Fruit fly (Drosophila melanogaster) whole organism, wandering third instar larva: Measurements from ENCODE around the gene PNUTS.
A peak's percentile ranks its signal among the peaks of the same experiment; 100 is the strongest.

Experiments used
- Abd-B ChIP-seq: fragments of >200 bp; optimal IDR thresholded peaks from 2 replicates; lab custom pipeline; 2017; ENCODE audit warnings: missing biosample characterization, missing genetic modification characterization
- CG32264 ChIP-seq: fragments of 200-800 bp; sonication (Bioruptor generic); optimal IDR thresholded peaks from 2 replicates; lab custom pipeline; 2016; ENCODE audit warnings: missing biosample characterization, missing genetic modification characterization
- CG9705 ChIP-seq: fragments of 200-800 bp; sonication (Bioruptor generic); optimal IDR thresholded peaks from 2 replicates; lab custom pipeline; 2018; ENCODE audit warnings: missing biosample characterization, mild to moderate bottlenecking, missing genetic modification characterization
- CrebA ChIP-seq: fragments of 200-800 bp; sonication (Bioruptor generic); optimal IDR thresholded peaks from 2 replicates; lab custom pipeline; 2016; ENCODE audit warnings: missing biosample characterization, mild to moderate bottlenecking, missing genetic modification characterization, borderline replicate concordance
- Dfd ChIP-seq: fragments of >200 bp; optimal IDR thresholded peaks from 2 replicates; lab custom pipeline; 2017; ENCODE audit warnings: missing biosample characterization, missing genetic modification characterization
- Dif ChIP-seq: fragments of 200-275, 200-300 bp; sonication (Bioruptor generic); optimal IDR thresholded peaks from 2 replicates; lab custom pipeline; 2018; ENCODE audit warnings: missing biosample characterization, missing genetic modification characterization; ENCODE audit not compliant: partially characterized antibody
- GATAd ChIP-seq: sonication (Bioruptor generic); optimal IDR thresholded peaks from 2 replicates; lab custom pipeline; 2016; ENCODE audit warnings: missing biosample characterization, missing genetic modification characterization
- HLH106 ChIP-seq: fragments of 200-800 bp; optimal IDR thresholded peaks from 3 replicates; lab custom pipeline; 2019; ENCODE audit warnings: missing biosample characterization, mild to moderate bottlenecking, missing genetic modification characterization, moderate library complexity
- Hnf4 ChIP-seq: fragments of 200-800 bp; sonication (Bioruptor generic); optimal IDR thresholded peaks from 2 replicates; lab custom pipeline; 2016; ENCODE audit warnings: missing biosample characterization, mild to moderate bottlenecking, missing genetic modification characterization
- Hr78 ChIP-seq: fragments of >200 bp; optimal IDR thresholded peaks from 2 replicates; lab custom pipeline; 2017; ENCODE audit warnings: missing biosample characterization, missing genetic modification characterization
- Hr83 ChIP-seq: fragments of 200-300 bp; sonication (Bioruptor generic); optimal IDR thresholded peaks from 2 replicates; lab custom pipeline; 2016; ENCODE audit warnings: missing biosample characterization, mild to moderate bottlenecking, missing genetic modification characterization, moderate library complexity; ENCODE audit not compliant: poor library complexity, severe bottlenecking
- Jra ChIP-seq: sonication (Bioruptor generic); optimal IDR thresholded peaks from 2 replicates; lab custom pipeline; 2016; ENCODE audit warnings: missing biosample characterization, missing genetic modification characterization
- Mio ChIP-seq: sonication (Bioruptor generic); optimal IDR thresholded peaks from 2 replicates; lab custom pipeline; 2016; ENCODE audit warnings: missing biosample characterization, missing genetic modification characterization
- Myc ChIP-seq: fragments of >200 bp; optimal IDR thresholded peaks from 2 replicates; lab custom pipeline; 2017
- N ChIP-seq: fragments of >200 bp; optimal IDR thresholded peaks from 2 replicates; lab custom pipeline; 2018; ENCODE audit warnings: missing biosample characterization, missing external identifiers, missing genetic modification characterization
- OdsH ChIP-seq: fragments of 200-800 bp; sonication (Bioruptor generic); optimal IDR thresholded peaks from 2 replicates; lab custom pipeline; 2016; ENCODE audit warnings: missing biosample characterization, mild to moderate bottlenecking, missing genetic modification characterization
- Rel ChIP-seq, 2 experiments: fragments of 200-800 bp; sonication (Bioruptor generic) in 1 of 2; optimal IDR thresholded peaks; 2 replicates in 1 of 2; 3 replicates in 1 of 2; lab custom pipeline; 2016 to 2019; ENCODE audit warnings: mild to moderate bottlenecking in 2 of 2, missing biosample characterization in 2 of 2, missing genetic modification characterization in 2 of 2, moderate library complexity in 1 of 2
- Sp1 ChIP-seq: fragments of 200-800 bp; sonication (Bioruptor generic); optimal IDR thresholded peaks from 3 replicates; lab custom pipeline; 2019; ENCODE audit warnings: missing biosample characterization, mild to moderate bottlenecking, missing genetic modification characterization, moderate library complexity
- Vsx2 ChIP-seq: fragments of 200-300, 225-300 bp; sonication (Bioruptor generic); optimal IDR thresholded peaks from 2 replicates; lab custom pipeline; 2018; ENCODE audit warnings: missing biosample characterization, missing genetic modification characterization; ENCODE audit not compliant: partially characterized antibody
- br ChIP-seq: fragments of 200-800 bp; sonication (Bioruptor generic); optimal IDR thresholded peaks from 2 replicates; lab custom pipeline; 2016; ENCODE audit warnings: missing biosample characterization, missing genetic modification characterization
- brk ChIP-seq: fragments of 200-800 bp; sonication (Bioruptor generic); optimal IDR thresholded peaks from 2 replicates; lab custom pipeline; 2016; ENCODE audit warnings: missing biosample characterization, mild to moderate bottlenecking, missing genetic modification characterization
- dl ChIP-seq, 2 experiments: fragments of 175-275, 200-275 bp in 1 of 2; fragments of 200-275 bp in 1 of 2; sonication (Bioruptor generic); optimal IDR thresholded peaks; lab custom pipeline; 2018; ENCODE audit warnings: mild to moderate bottlenecking in 2 of 2, missing biosample characterization in 2 of 2, missing genetic modification characterization in 2 of 2, moderate library complexity in 2 of 2; ENCODE audit not compliant: partially characterized antibody in 2 of 2, insufficient read depth in 1 of 2
- dmrt93B ChIP-seq: fragments of 200-800 bp; sonication (Bioruptor generic); optimal IDR thresholded peaks from 2 replicates; lab custom pipeline; 2018; ENCODE audit warnings: missing biosample characterization, mild to moderate bottlenecking, missing genetic modification characterization
- dsf ChIP-seq: sonication (Bioruptor generic); optimal IDR thresholded peaks from 2 replicates; lab custom pipeline; 2016; ENCODE audit warnings: missing biosample characterization, missing genetic modification characterization, borderline replicate concordance
- ey ChIP-seq: fragments of 200-800 bp; sonication (Bioruptor generic); optimal IDR thresholded peaks from 2 replicates; lab custom pipeline; 2016; ENCODE audit warnings: missing biosample characterization, missing genetic modification characterization
- foxo ChIP-seq, 2 experiments: fragments of 200-800 bp; sonication (Bioruptor generic); optimal IDR thresholded peaks; 2 replicates in 1 of 2; 3 replicates in 1 of 2; lab custom pipeline; 2016 to 2017; ENCODE audit warnings: missing biosample characterization in 2 of 2, missing genetic modification characterization in 2 of 2
- fru ChIP-seq: fragments of 200-800 bp; sonication (Bioruptor generic); optimal IDR thresholded peaks from 3 replicates; lab custom pipeline; 2016; ENCODE audit warnings: missing biosample characterization, mild to moderate bottlenecking, missing genetic modification characterization
- h ChIP-seq: fragments of 200-800 bp; sonication (Bioruptor generic); optimal IDR thresholded peaks from 3 replicates; lab custom pipeline; 2016; ENCODE audit warnings: missing biosample characterization, mild to moderate bottlenecking, missing genetic modification characterization
- jim ChIP-seq: fragments of 175-275, 200-325 bp; sonication (Bioruptor generic); optimal IDR thresholded peaks from 2 replicates; lab custom pipeline; 2016; ENCODE audit warnings: missing biosample characterization, mild to moderate bottlenecking, missing genetic modification characterization
- lola ChIP-seq: fragments of >200 bp; optimal IDR thresholded peaks from 2 replicates; lab custom pipeline; 2017; ENCODE audit warnings: missing biosample characterization, missing genetic modification characterization
- pan ChIP-seq: fragments of >200 bp; optimal IDR thresholded peaks from 2 replicates; lab custom pipeline; 2017
- psq ChIP-seq: fragments of 200-800 bp; sonication (Bioruptor generic); optimal IDR thresholded peaks from 3 replicates; lab custom pipeline; 2017; ENCODE audit warnings: missing biosample characterization, mild to moderate bottlenecking, missing genetic modification characterization, moderate library complexity
- rgr ChIP-seq: fragments of 200-800 bp; sonication (Bioruptor generic); optimal IDR thresholded peaks from 3 replicates; lab custom pipeline; 2016; ENCODE audit warnings: missing biosample characterization, mild to moderate bottlenecking, missing genetic modification characterization
- sage ChIP-seq: fragments of 200-800 bp; sonication (Bioruptor generic); optimal IDR thresholded peaks from 2 replicates; lab custom pipeline; 2016; ENCODE audit warnings: missing biosample characterization, mild to moderate bottlenecking, missing genetic modification characterization
- sv ChIP-seq: fragments of 200-800 bp; sonication (Bioruptor generic); optimal IDR thresholded peaks from 3 replicates; lab custom pipeline; 2016; ENCODE audit warnings: missing biosample characterization, missing genetic modification characterization
- tai ChIP-seq: sonication (Bioruptor generic); optimal IDR thresholded peaks from 2 replicates; lab custom pipeline; 2016; ENCODE audit warnings: missing biosample characterization, missing genetic modification characterization
- usp ChIP-seq: fragments of >200 bp; optimal IDR thresholded peaks from 2 replicates; lab custom pipeline; 2017; ENCODE audit warnings: missing biosample characterization, missing genetic modification characterization
- woc ChIP-seq: sonication (Bioruptor generic); optimal IDR thresholded peaks from 2 replicates; lab custom pipeline; 2016; ENCODE audit warnings: missing biosample characterization, mild to moderate bottlenecking, missing genetic modification characterization

Gene PNUTS

dm6 chr2L:826388-826787 is 43.9 kb upstream of the PNUTS start:
- TF ChIP-seq HLH106: no peak
- TF ChIP-seq Dif (GFP tag; lab: Kevin White, UChicago): peak; percentile 84
- TF ChIP-seq woc (GFP tag; lab: Kevin White, UChicago): no peak
- no peak for TF ChIP-seq jim (GFP tag; lab: Kevin White, UChicago)
- TF ChIP-seq Hnf4: no peak
- no peak for TF ChIP-seq brk (GFP tag; lab: Kevin White, UChicago)
- TF ChIP-seq sage (GFP tag; lab: Kevin White, UChicago): no peak
- TF ChIP-seq dl (GFP tag; optimal IDR thresholded peaks at IDR 0.05; lab: Kevin White, UChicago; ENCODE audit: insufficient read depth in 1 of 2, partially characterized antibody in 2 of 2): peak; percentile 85 to 90
- TF ChIP-seq N (GFP tag; lab: Kevin White, UChicago): no peak

DNA sequence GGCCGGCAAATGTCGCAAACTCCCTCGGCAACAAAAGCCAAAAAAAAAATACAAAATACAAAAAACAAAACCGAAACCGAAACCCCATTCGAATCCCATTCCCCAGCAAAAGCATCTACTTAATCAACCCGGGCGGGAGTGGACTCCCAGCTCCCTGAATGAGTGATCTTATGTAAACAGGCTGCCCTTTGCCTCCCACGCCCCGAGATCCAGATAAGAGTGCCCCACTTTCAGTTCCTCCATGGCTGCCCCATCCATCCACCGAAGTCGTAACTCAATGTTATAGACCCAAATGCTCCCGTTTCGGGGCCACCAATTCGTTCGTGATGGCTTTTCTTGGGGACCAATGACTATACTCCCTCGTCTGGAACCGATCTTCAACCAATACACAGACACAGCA is 43.2 kb upstream of the PNUTS start:
- TF ChIP-seq GATAd (GFP tag; lab: Kevin White, UChicago): no peak
- no peak for TF ChIP-seq dsf
- no peak for TF ChIP-seq OdsH (GFP tag; lab: Kevin White, UChicago)
- TF ChIP-seq HLH106: no peak
- TF ChIP-seq CrebA (GFP tag; lab: Kevin White, UChicago): no peak
- TF ChIP-seq Sp1 (GFP tag; lab: Kevin White, UChicago): no peak
- TF ChIP-seq fru (GFP tag; lab: Kevin White, UChicago): no peak
- TF ChIP-seq usp (GFP tag; lab: Kevin White, UChicago): no peak
- no peak for TF ChIP-seq jim (GFP tag; lab: Kevin White, UChicago)
- TF ChIP-seq psq: no peak
- TF ChIP-seq Myc (lab: Kevin White, UChicago): no peak
- no peak for TF ChIP-seq dmrt93B
- TF ChIP-seq sv (GFP tag; lab: Kevin White, UChicago): no peak
- no peak for TF ChIP-seq Vsx2 (GFP tag; lab: Kevin White, UChicago)
- no peak for TF ChIP-seq br (GFP tag; lab: Kevin White, UChicago)
- TF ChIP-seq Rel (GFP tag; optimal IDR thresholded peaks at IDR 0.05; lab: Kevin White, UChicago): no peak
- no peak for TF ChIP-seq Rel (tag; optimal IDR thresholded peaks at IDR 0.05; lab: Kevin White, UChicago)
- TF ChIP-seq Dfd: no peak

- no peak for TF ChIP-seq Vsx2 (GFP tag; lab: Kevin White, UChicago)
- TF ChIP-seq woc (GFP tag; lab: Kevin White, UChicago): no peak
- TF ChIP-seq Myc (lab: Kevin White, UChicago): no peak
- peak; percentile 18 for TF ChIP-seq psq
- TF ChIP-seq Rel (GFP tag; optimal IDR thresholded peaks at IDR 0.05; lab: Kevin White, UChicago): no peak
- peak; percentile 99 for TF ChIP-seq Rel (tag; optimal IDR thresholded peaks at IDR 0.05; lab: Kevin White, UChicago)
- no peak for TF ChIP-seq Hr83 (GFP tag; lab: Kevin White, UChicago)
- TF ChIP-seq fru (GFP tag; lab: Kevin White, UChicago): no peak
- TF ChIP-seq OdsH (GFP tag; lab: Kevin White, UChicago): peak; percentile 26
- TF ChIP-seq dl (GFP tag; optimal IDR thresholded peaks at IDR 0.05; lab: Kevin White, UChicago; ENCODE audit: insufficient read depth in 1 of 2, partially characterized antibody in 2 of 2): no peak
- peak in 1 of 2 experiments; percentile 18 for TF ChIP-seq foxo (GFP tag; optimal IDR thresholded peaks at IDR 0.05; lab: Kevin White, UChicago)
- TF ChIP-seq Jra (GFP tag; lab: Kevin White, UChicago): no peak
- TF ChIP-seq GATAd (GFP tag; lab: Kevin White, UChicago): no peak
- TF ChIP-seq HLH106: no peak
- TF ChIP-seq Hr78 (GFP tag; lab: Kevin White, UChicago): no peak
- peak; percentile 24 for TF ChIP-seq h (GFP tag; lab: Kevin White, UChicago)
- no peak for TF ChIP-seq sage (GFP tag; lab: Kevin White, UChicago)
- TF ChIP-seq lola (GFP tag; lab: Kevin White, UChicago): no peak
- no peak for TF ChIP-seq jim (GFP tag; lab: Kevin White, UChicago)
- TF ChIP-seq dsf: no peak
- TF ChIP-seq br (GFP tag; lab: Kevin White, UChicago): peak; percentile 28
- TF ChIP-seq CG9705: no peak
- no peak for TF ChIP-seq Abd-B (GFP tag; lab: Kevin White, UChicago)
- no peak for TF ChIP-seq sv (GFP tag; lab: Kevin White, UChicago)
- TF ChIP-seq Hnf4: peak; percentile 17
- TF ChIP-seq Dif (GFP tag; lab: Kevin White, UChicago): peak; percentile 17
- no peak for TF ChIP-seq tai (GFP tag; lab: Kevin White, UChicago)
- no peak for TF ChIP-seq usp (GFP tag; lab: Kevin White, UChicago)
- peak; percentile 5 for TF ChIP-seq Sp1 (GFP tag; lab: Kevin White, UChicago)
- TF ChIP-seq CrebA (GFP tag; lab: Kevin White, UChicago): no peak
- TF ChIP-seq brk (GFP tag; lab: Kevin White, UChicago): no peak
- TF ChIP-seq dmrt93B: no peak
- TF ChIP-seq ey (GFP tag; lab: Kevin White, UChicago): no peak
- no peak for TF ChIP-seq CG32264 (GFP tag; lab: Kevin White, UChicago)
- TF ChIP-seq pan (lab: Kevin White, UChicago): no peak
- TF ChIP-seq Dfd: no peak
- no peak for TF ChIP-seq Mio (GFP tag; lab: Kevin White, UChicago)
- TF ChIP-seq rgr (GFP tag; lab: Kevin White, UChicago): no peak
- no peak for TF ChIP-seq N (GFP tag; lab: Kevin White, UChicago)
Observed at dm6 chr2L:827516-828362, 42.5 kb upstream of the PNUTS start.
